Fruit fly (Drosophila melanogaster): Measurements from ENCODE around the gene CG8915.

The CG8915 gene

dm6 chrX:17229475-17230169 lies 15.2 kb downstream of the CG8915 start (continued):
- TF ChIP-seq zfh1 (GFP tag; IDR thresholded peaks at IDR 0.05): no peak
- no peak for TF ChIP-seq Atf6 (GFP tag; IDR thresholded peaks at IDR 0.05)
- TF ChIP-seq CG1024 (GFP tag; IDR thresholded peaks at IDR 0.05): no peak
- TF ChIP-seq Atf-2 (GFP tag; optimal IDR thresholded peaks at IDR 0.05): no peak
- no peak for TF ChIP-seq CG7372 (GFP tag; IDR thresholded peaks at IDR 0.05)
- no peak for TF ChIP-seq CG17359 (tag; optimal IDR thresholded peaks at IDR 0.05)
- no peak for TF ChIP-seq peb (GFP tag; IDR thresholded peaks at IDR 0.05)
- no peak for TF ChIP-seq CG13775 (GFP tag; optimal IDR thresholded peaks at IDR 0.05)
- TF ChIP-seq dysf (GFP tag; IDR thresholded peaks at IDR 0.05): no peak
- peak; percentile 9 for TF ChIP-seq PHDP (tag; optimal IDR thresholded peaks at IDR 0.05)
- peak; percentile 34 for TF ChIP-seq Abd-B (GFP tag; optimal IDR thresholded peaks at IDR 0.05)
- TF ChIP-seq amos (GFP tag; IDR thresholded peaks at IDR 0.05; ENCODE audit: partially characterized antibody): no peak
- TF ChIP-seq CG8290 (GFP tag; optimal IDR thresholded peaks at IDR 0.05): no peak
- peak in 1 of 2 experiments; percentile 39 for TF ChIP-seq CG8290 (tag; optimal IDR thresholded peaks at IDR 0.05)
- TF ChIP-seq CG3995 (GFP tag; optimal IDR thresholded peaks at IDR 0.05): no peak
- TF ChIP-seq CG8478 (optimal IDR thresholded peaks at IDR 0.05): no peak
- no peak for TF ChIP-seq Adf1 (GFP tag; IDR thresholded peaks at IDR 0.05)
- no peak for TF ChIP-seq CG6654 (GFP tag; optimal IDR thresholded peaks at IDR 0.05)
- TF ChIP-seq bowl (GFP tag; IDR thresholded peaks at IDR 0.05): no peak
- peak; percentile 9 for TF ChIP-seq slp2 (GFP tag; optimal IDR thresholded peaks at IDR 0.05)
- TF ChIP-seq gsb (GFP tag; IDR thresholded peaks at IDR 0.05): no peak
- no peak for TF ChIP-seq CG7963 (GFP tag; IDR thresholded peaks at IDR 0.05; ENCODE audit: partially characterized antibody)
- no peak for TF ChIP-seq CG6175 (GFP tag; IDR thresholded peaks at IDR 0.05)

- TF ChIP-seq CG2199 (GFP tag; IDR thresholded peaks at IDR 0.05): peak; percentile 87
- peak; percentile 88 for TF ChIP-seq CG13894 (tag; optimal IDR thresholded peaks at IDR 0.05)
- TF ChIP-seq sima (GFP tag; optimal IDR thresholded peaks at IDR 0.05): no peak
- TF ChIP-seq vvl (GFP tag; IDR thresholded peaks at IDR 0.05): 0 out of 2 replicates have a peak, but pooled peaks have one; percentile 35
- no peak for TF ChIP-seq en (GFP tag; optimal IDR thresholded peaks at IDR 0.05)
- TF ChIP-seq CG4820 (GFP tag; optimal IDR thresholded peaks at IDR 0.05): no peak
- no peak for TF ChIP-seq nerfin-1 (tag; optimal IDR thresholded peaks at IDR 0.05)
Measured at dm6 chrX:17227462-17227861, 17.3 kb downstream of the CG8915 start.

- no peak for TF ChIP-seq org-1 (GFP tag; optimal IDR thresholded peaks at IDR 0.05)
- TF ChIP-seq unpg (GFP tag; optimal IDR thresholded peaks at IDR 0.05): peak; percentile 10
- TF ChIP-seq CG4730 (GFP tag; IDR thresholded peaks at IDR 0.05): no peak
- TF ChIP-seq Lim3 (GFP tag; IDR thresholded peaks at IDR 0.05): no peak
- TF ChIP-seq abd-A (tag; optimal IDR thresholded peaks at IDR 0.05): no peak
- TF ChIP-seq CG17359 (tag; optimal IDR thresholded peaks at IDR 0.05): no peak
- TF ChIP-seq exex (tag; optimal IDR thresholded peaks at IDR 0.05): no peak
- TF ChIP-seq CG12155 (GFP tag; optimal IDR thresholded peaks at IDR 0.05): no peak
- peak; percentile 54; the same call in 2 of the 3 replicates for TF ChIP-seq dysf (GFP tag; IDR thresholded peaks at IDR 0.05)
- 0 out of 2 replicates have a peak, but pooled peaks have one; percentile 15 for TF ChIP-seq CG32772 (GFP tag; IDR thresholded peaks at IDR 0.05)
- no peak for TF ChIP-seq kah (GFP tag; optimal IDR thresholded peaks at IDR 0.05)
- no peak for TF ChIP-seq NC2β (GFP tag; optimal IDR thresholded peaks at IDR 0.05)
- no peak for TF ChIP-seq D (optimal IDR thresholded peaks at IDR 0.05)
- no peak for TF ChIP-seq D (GFP tag; optimal IDR thresholded peaks at IDR 0.05)
- no peak for TF ChIP-seq bigmax (GFP tag; optimal IDR thresholded peaks at IDR 0.05)
- TF ChIP-seq Side (GFP tag; optimal IDR thresholded peaks at IDR 0.05): no peak
- no peak for TF ChIP-seq Dip2 (GFP tag; IDR thresholded peaks at IDR 0.05)
- no peak for TF ChIP-seq sc (optimal IDR thresholded peaks at IDR 0.05)
- no peak for TF ChIP-seq sc (GFP tag; optimal IDR thresholded peaks at IDR 0.05)
- no peak for TF ChIP-seq CG7786 (GFP tag; optimal IDR thresholded peaks at IDR 0.05)
- no peak for TF ChIP-seq CG1647 (GFP tag; optimal IDR thresholded peaks at IDR 0.05)
- TF ChIP-seq pita (GFP tag; optimal IDR thresholded peaks at IDR 0.05): no peak
- TF ChIP-seq da (GFP tag; optimal IDR thresholded peaks at IDR 0.05): no peak
- TF ChIP-seq gfzf (GFP tag; optimal IDR thresholded peaks at IDR 0.05): no peak
Measured at dm6 chrX:17226681-17227019, 18.2 kb downstream of the CG8915 start, which contains the start of gene CG10598. Gene CG10598, minus strand, starts transcription at chrX:17226867.
